Fruit fly (Drosophila melanogaster): ENCODE measurements around the gene CG3176.
A peak's percentile ranks its signal among the peaks of the same experiment; 100 is the strongest.

Gene CG3176

DNA sequence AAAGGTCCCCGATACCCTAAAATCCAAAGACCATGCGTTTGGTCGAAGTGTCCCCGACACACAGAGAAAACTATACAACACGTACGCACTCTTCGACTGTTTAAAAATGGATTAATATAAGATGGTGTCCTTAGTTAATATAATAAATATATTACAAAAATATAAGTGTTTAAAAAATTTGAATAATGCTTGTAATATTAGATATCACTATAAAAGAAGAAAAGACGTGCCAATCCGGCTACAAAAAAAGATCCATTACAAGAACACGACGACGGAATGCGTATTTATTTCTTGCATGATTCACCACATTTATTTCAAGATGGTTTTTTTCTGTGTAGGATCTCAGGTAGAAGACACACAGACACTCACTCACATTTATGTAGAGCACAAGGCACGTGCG lies 23.9 kb upstream of the CG3176 start (continued):
- TF ChIP-seq CG3847 (GFP tag; IDR thresholded peaks at IDR 0.05) (no peak), CG4282 (GFP tag; optimal IDR thresholded peaks at IDR 0.05) (no peak), Jarid2 (GFP tag; optimal IDR thresholded peaks at IDR 0.05) (no peak), bowl (GFP tag; IDR thresholded peaks at IDR 0.05) (no peak), h (optimal IDR thresholded peaks at IDR 0.05) (no peak), sd (tag; optimal IDR thresholded peaks at IDR 0.05) (no peak), sens-2 (GFP tag; IDR thresholded peaks at IDR 0.05) (no peak), CG10209 (GFP tag; optimal IDR thresholded peaks at IDR 0.05) (peak; percentile 33), CG1024 (GFP tag; IDR thresholded peaks at IDR 0.05) (no peak), E2f2 (GFP tag; IDR thresholded peaks at IDR 0.05) (no peak), Antp (GFP tag; optimal IDR thresholded peaks at IDR 0.05) (no peak), sens (GFP tag) (peak; percentile 61), HLHmδ (GFP tag; optimal IDR thresholded peaks at IDR 0.05) (peak; percentile 33), CkIIα-i1 (GFP tag; IDR thresholded peaks at IDR 0.05) (no peak), maf-S (GFP tag; optimal IDR thresholded peaks at IDR 0.05) (no peak), CG16863 (GFP tag; optimal IDR thresholded peaks at IDR 0.05) (no peak), CG2889 (GFP tag; IDR thresholded peaks at IDR 0.05) (no peak), CG6813 (GFP tag; optimal IDR thresholded peaks at IDR 0.05) (peak; percentile 7), CG6272 (GFP tag; IDR thresholded peaks at IDR 0.05) (no peak), Atf-2 (GFP tag; optimal IDR thresholded peaks at IDR 0.05) (no peak), CG10267 (tag; optimal IDR thresholded peaks at IDR 0.05) (peak; percentile 68), pros (GFP tag; optimal IDR thresholded peaks at IDR 0.05) (no peak), Bgb (GFP tag; IDR thresholded peaks at IDR 0.05; ENCODE audit: partially characterized antibody) (no peak), grn (GFP tag; optimal IDR thresholded peaks at IDR 0.05) (no peak), cad (GFP tag; optimal IDR thresholded peaks at IDR 0.05) (no peak), chinmo (GFP tag; IDR thresholded peaks at IDR 0.05; ENCODE audit: partially characterized antibody) (no peak), CG13123 (GFP tag; optimal IDR thresholded peaks at IDR 0.05) (no peak), D (optimal IDR thresholded peaks at IDR 0.05) (no peak), D (GFP tag; optimal IDR thresholded peaks at IDR 0.05) (peak; percentile 45), esg (GFP tag; conservative IDR thresholded peaks at IDR 0.05) (no peak), YL-1 (GFP tag; optimal IDR thresholded peaks at IDR 0.05) (no peak), Blimp-1 (GFP tag; optimal IDR thresholded peaks at IDR 0.05) (no peak), CG6854 (GFP tag; optimal IDR thresholded peaks at IDR 0.05) (no peak), CG10979 (tag; optimal IDR thresholded peaks at IDR 0.05) (peak; percentile 77), lab (GFP tag; optimal IDR thresholded peaks at IDR 0.05) (no peak), H2.0 (GFP tag; IDR thresholded peaks at IDR 0.05) (no peak), ems (GFP tag; optimal IDR thresholded peaks at IDR 0.05) (no peak), Taf1 (GFP tag; IDR thresholded peaks at IDR 0.05) (no peak), CG6765 (GFP tag; optimal IDR thresholded peaks at IDR 0.05) (no peak), sim (GFP tag; IDR thresholded peaks at IDR 0.05) (no peak), CG9817 (tag; optimal IDR thresholded peaks at IDR 0.05) (no peak), bcd (GFP tag; optimal IDR thresholded peaks at IDR 0.05) (peak; percentile 8), CG4328 (GFP tag; optimal IDR thresholded peaks at IDR 0.05) (no peak), rib (GFP tag; IDR thresholded peaks at IDR 0.05) (no peak), hbn (GFP tag; IDR thresholded peaks at IDR 0.05; ENCODE audit: partially characterized antibody) (no peak), CG34376 (GFP tag; optimal IDR thresholded peaks at IDR 0.05) (no peak), lmd (GFP tag; IDR thresholded peaks at IDR 0.05) (no peak), tna (GFP tag; IDR thresholded peaks at IDR 0.05; ENCODE audit: partially characterized antibody) (no peak), B-H1 (GFP tag; IDR thresholded peaks at IDR 0.05) (no peak), CG2712 (tag; optimal IDR thresholded peaks at IDR 0.05) (peak; percentile 82), scrt (GFP tag; optimal IDR thresholded peaks at IDR 0.05) (no peak), grau (tag; optimal IDR thresholded peaks at IDR 0.05) (peak; percentile 36), Bdp1 (GFP tag; optimal IDR thresholded peaks at IDR 0.05) (no peak)

Data from whole organism, embryonic.